Worm (Caenorhabditis elegans) whole organism, young adult: ENCODE results near the gene F31E9.6.

Source experiments
- Y56A3A.18 ChIP-seq: fragments of 200-800 bp; sonication (Bioruptor generic); IDR thresholded peaks from 2 replicates; pipeline ENCODE4 v1.3.6; 2022; ENCODE audit warnings: missing genetic modification reagents, missing genetic modification characterization, missing compliant biosample characterization
- Y79H2A.3 ChIP-seq: fragments of 200-800 bp; sonication (Bioruptor generic); conservative IDR thresholded peaks from 2 replicates; pipeline ENCODE4 v1.3.6; 2022; ENCODE audit warnings: missing genetic modification reagents, missing genetic modification characterization, missing compliant biosample characterization
- ceh-58 ChIP-seq: fragments of 200-800 bp; sonication (Bioruptor generic); IDR thresholded peaks from 2 replicates; pipeline ENCODE4 v1.3.6; 2022; ENCODE audit warnings: missing genetic modification characterization, missing compliant biosample characterization
- ceh-91 ChIP-seq: fragments of 200-800 bp; sonication (Bioruptor generic); IDR thresholded peaks from 2 replicates; pipeline ENCODE4 v1.3.6; 2022; ENCODE audit warnings: missing genetic modification reagents, missing genetic modification characterization, missing compliant biosample characterization
- pha-4 ChIP-seq: fragments of 150-350 bp; sonication (generic microtip); optimal IDR thresholded peaks from 2 replicates; lab custom pipeline; 2014; ENCODE audit warnings: missing biosample characterization, missing genetic modification reagents, missing genetic modification characterization
- tbp1 ChIP-seq: fragments of 200-800 bp; sonication (Bioruptor generic); optimal IDR thresholded peaks from 2 replicates; lab custom pipeline; 2018; ENCODE audit warnings: mild to moderate bottlenecking, missing genetic modification characterization, missing compliant biosample characterization
- ztf-6 ChIP-seq: fragments of 200-800 bp; sonication (Bioruptor generic); IDR thresholded peaks from 2 replicates; pipeline ENCODE4 v1.3.6; 2022; ENCODE audit warnings: missing genetic modification reagents, missing genetic modification characterization, missing compliant biosample characterization

- TF ChIP-seq Y79H2A.3 (GFP tag; lab: Robert Waterston, UW) (no peak), tbp1 (GFP tag; lab: Kevin White, UChicago) (no peak), ceh-91 (GFP tag; lab: Robert Waterston, UW) (no peak), pha-4 (no peak), ceh-58 (GFP tag; lab: Robert Waterston, UW) (no peak), Y56A3A.18 (GFP tag; lab: Robert Waterston, UW) (no peak), ztf-6 (GFP tag; lab: Robert Waterston, UW) (no peak)
These were observed 30.8 kb downstream of the F31E9.6 start for ce11 chrV:17284159-17284558.
